Worm (Caenorhabditis elegans): ENCODE measurements around the gene srsx-14.

The srsx-14 gene

DNA sequence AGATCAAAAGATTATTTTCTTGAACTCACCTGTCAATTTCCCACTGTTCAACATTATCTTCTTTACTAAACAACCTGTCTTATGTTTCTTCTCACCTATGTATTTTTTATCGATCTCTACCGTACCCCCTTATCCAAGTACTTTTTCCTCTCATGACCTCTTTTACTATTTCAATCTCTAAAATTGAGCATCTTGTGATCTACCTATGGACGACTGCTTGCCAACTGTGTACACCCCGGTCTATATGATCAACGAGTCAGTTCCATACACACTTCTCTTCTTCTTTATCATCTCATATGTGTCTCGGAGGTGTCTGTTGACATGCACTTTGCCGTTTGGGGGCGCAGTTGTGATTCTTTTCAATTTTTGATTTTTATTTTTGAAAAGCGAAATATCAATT is 36.8 kb downstream of the srsx-14 start (continued):
- TF ChIP-seq xnd-1 (tag; optimal IDR thresholded peaks at IDR 0.05) (no peak), him-1 (tag; optimal IDR thresholded peaks at IDR 0.05) (no peak), sptf-2 (GFP tag; optimal IDR thresholded peaks at IDR 0.05) (no peak), B0261.1 (tag; optimal IDR thresholded peaks at IDR 0.05) (no peak), ceh-79 (tag; optimal IDR thresholded peaks at IDR 0.05) (no peak), K11D2.4 (GFP tag; IDR thresholded peaks at IDR 0.05) (no peak), atf-7 (tag; optimal IDR thresholded peaks at IDR 0.05) (no peak), somi-1 (GFP tag; optimal IDR thresholded peaks at IDR 0.05) (no peak), lsl-1 (GFP tag; optimal IDR thresholded peaks at IDR 0.05) (no peak), Y56A3A.18 (GFP tag; IDR thresholded peaks at IDR 0.05) (no peak), bed-2 (GFP tag; IDR thresholded peaks at IDR 0.05) (no peak), F57A8.1 (GFP tag; optimal IDR thresholded peaks at IDR 0.05) (no peak), F10E7.11 (tag; optimal IDR thresholded peaks at IDR 0.05) (no peak), madf-6 (GFP tag; IDR thresholded peaks at IDR 0.05) (no peak), rpc-1 (optimal IDR thresholded peaks at IDR 0.05) (no peak), rpc-1 (tag; optimal IDR thresholded peaks at IDR 0.05) (no peak), ztf-3 (GFP tag; optimal IDR thresholded peaks at IDR 0.05) (no peak), T07F8.4 (tag; optimal IDR thresholded peaks at IDR 0.05) (no peak), let-526 (GFP tag; IDR thresholded peaks at IDR 0.05) (no peak), ccch-3 (GFP tag; optimal IDR thresholded peaks at IDR 0.05) (no peak), aptf-3 (GFP tag; IDR thresholded peaks at IDR 0.05) (no peak), F33H1.4 (GFP tag; IDR thresholded peaks at IDR 0.05) (no peak), ztf-6 (GFP tag; IDR thresholded peaks at IDR 0.05) (no peak), ZK185.1 (tag; optimal IDR thresholded peaks at IDR 0.05; ENCODE audit: poor library complexity, severe bottlenecking) (no peak), hsf-1 (GFP tag; IDR thresholded peaks at IDR 0.05) (no peak), akir-1 (GFP tag; optimal IDR thresholded peaks at IDR 0.05) (no peak), dox-1 (GFP tag; IDR thresholded peaks at IDR 0.05) (peak; percentile 67), attf-6 (GFP tag; IDR thresholded peaks at IDR 0.05) (no peak), nfya-1 (tag; optimal IDR thresholded peaks at IDR 0.05; ENCODE audit: borderline replicate concordance, insufficient read depth) (no peak), bed-1 (GFP tag; IDR thresholded peaks at IDR 0.05) (no peak), ceh-27 (GFP tag; optimal IDR thresholded peaks at IDR 0.05) (no peak), T26A5.8 (tag; optimal IDR thresholded peaks at IDR 0.05) (no peak), snpc-1.1 (tag; optimal IDR thresholded peaks at IDR 0.05; ENCODE audit: insufficient read depth) (no peak), ztf-22 (GFP tag; optimal IDR thresholded peaks at IDR 0.05) (peak; percentile 31), lin-40 (tag; optimal IDR thresholded peaks at IDR 0.05) (peak; percentile 2), lsy-27 (tag; optimal IDR thresholded peaks at IDR 0.05; ENCODE audit: borderline replicate concordance, insufficient read depth) (no peak), gei-17 (GFP tag; optimal IDR thresholded peaks at IDR 0.05) (no peak), ztf-26 (tag; optimal IDR thresholded peaks at IDR 0.05) (no peak), rcor-1 (GFP tag; IDR thresholded peaks at IDR 0.05) (no peak), Y79H2A.3 (GFP tag; conservative IDR thresholded peaks at IDR 0.05) (no peak), athp-1 (tag; optimal IDR thresholded peaks at IDR 0.05) (no peak), Y95B8A.8 (GFP tag; IDR thresholded peaks at IDR 0.05) (no peak), hmg-1.2 (GFP tag; IDR thresholded peaks at IDR 0.05) (no peak), rec-8 (tag; optimal IDR thresholded peaks at IDR 0.05) (no peak), hmg-20 (GFP tag; IDR thresholded peaks at IDR 0.05) (no peak), snpc-4 (GFP tag; optimal IDR thresholded peaks at IDR 0.05) (no peak), snpc-4 (tag; optimal IDR thresholded peaks at IDR 0.05) (peak in 1 of 4 experiments; percentile 16), nhr-179 (tag; optimal IDR thresholded peaks at IDR 0.05) (no peak), lin-35 (GFP tag; optimal IDR thresholded peaks at IDR 0.05) (no peak)
